Worm (Caenorhabditis elegans) whole organism, midembryonic: Measurements from ENCODE around the gene F28D1.6.

Source experiments
- T22C8.4 ChIP-seq: fragments of 200-800 bp; sonication (Bioruptor generic); IDR thresholded peaks from 2 replicates; pipeline ENCODE4 v1.3.6; 2022; ENCODE audit warnings: missing genetic modification characterization, missing compliant biosample characterization
- flt-1 ChIP-seq: fragments of 200-800 bp; sonication (Bioruptor generic); IDR thresholded peaks from 2 replicates; pipeline ENCODE4 v1.3.6; 2022; ENCODE audit warnings: missing genetic modification characterization, missing compliant biosample characterization
- klf-2 ChIP-seq: fragments of 200-800 bp; sonication (Bioruptor generic); conservative IDR thresholded peaks from 2 replicates; pipeline ENCODE4 v1.3.6; 2022; ENCODE audit warnings: missing genetic modification reagents, missing genetic modification characterization, missing compliant biosample characterization
- ref-1 ChIP-seq: fragments of 200-800 bp; sonication (Bioruptor generic); conservative IDR thresholded peaks from 2 replicates; pipeline ENCODE4 v1.3.6; 2022; ENCODE audit warnings: missing genetic modification reagents, missing genetic modification characterization, missing compliant biosample characterization
- ztf-23 ChIP-seq: fragments of 200-800 bp; sonication (Bioruptor generic); IDR thresholded peaks from 2 replicates; pipeline ENCODE4 v1.3.6; 2022; ENCODE audit warnings: missing genetic modification reagents, missing genetic modification characterization, missing compliant biosample characterization

DNA sequence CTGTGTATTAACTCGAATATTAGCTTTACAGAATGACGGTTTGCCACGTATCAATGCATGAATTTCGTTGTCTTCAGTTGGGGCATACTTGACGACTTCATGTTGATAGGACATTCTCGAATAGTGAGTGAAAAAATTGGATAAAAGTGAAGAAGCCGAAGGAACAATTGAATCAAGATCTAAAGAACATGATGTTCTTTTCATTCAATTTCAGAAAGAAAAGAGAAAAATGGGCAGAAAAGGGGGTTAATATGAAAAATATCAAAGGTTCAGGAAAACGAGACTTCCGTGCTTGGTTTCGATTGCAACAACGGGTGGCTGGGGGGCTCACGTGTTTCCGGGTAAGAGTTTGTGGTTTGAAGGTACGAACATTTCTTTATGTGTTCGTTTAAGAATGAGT is 29.6 kb upstream of the F28D1.6 start:
- TF ChIP-seq ztf-23 (GFP tag; lab: Robert Waterston, UW) (no peak), flt-1 (GFP tag; lab: Robert Waterston, UW) (no peak), ref-1 (GFP tag; lab: Robert Waterston, UW) (no peak), T22C8.4 (GFP tag; lab: Robert Waterston, UW) (no peak), klf-2 (GFP tag; lab: Robert Waterston, UW) (no peak)
